Worm (Caenorhabditis elegans) whole organism, L3 larva: Measurements from ENCODE around the gene B0035.21.

ENCODE experiments used
- aly-2 ChIP-seq: fragments of 150-350 bp; optimal IDR thresholded peaks from 2 replicates; lab custom pipeline; 2014; ENCODE audit warnings: missing biosample characterization, missing genetic modification characterization
- ceh-28 ChIP-seq: fragments of 150-350 bp; optimal IDR thresholded peaks from 2 replicates; lab custom pipeline; 2014; ENCODE audit warnings: missing biosample characterization, missing genetic modification reagents, missing genetic modification characterization
- fkh-10 ChIP-seq: sonication (generic microtip); optimal IDR thresholded peaks from 2 replicates; lab custom pipeline; 2017; ENCODE audit warnings: missing biosample characterization, missing genetic modification reagents, missing genetic modification characterization
- fos-1 ChIP-seq: fragments of 150-350 bp; optimal IDR thresholded peaks from 2 replicates; lab custom pipeline; 2014; ENCODE audit warnings: missing biosample characterization, missing genetic modification characterization
- nhr-12 ChIP-seq: fragments of 150-350 bp; optimal IDR thresholded peaks from 2 replicates; lab custom pipeline; 2014; ENCODE audit warnings: missing biosample characterization, missing genetic modification characterization
- nhr-25 ChIP-seq: sonication (generic microtip); optimal IDR thresholded peaks from 2 replicates; lab custom pipeline; 2017; ENCODE audit warnings: missing biosample characterization, missing genetic modification characterization
- snpc-4 ChIP-seq: fragments of 150-350 bp; optimal IDR thresholded peaks from 2 replicates; lab custom pipeline; 2014; ENCODE audit warnings: missing biosample characterization, missing genetic modification characterization
- ztf-11 ChIP-seq: fragments of 150-350 bp; optimal IDR thresholded peaks from 2 replicates; lab custom pipeline; 2014; ENCODE audit warnings: missing biosample characterization, missing genetic modification characterization

ce11 chrIV:11286112-11286511, 40.9 kb upstream of the B0035.21 start:
- TF ChIP-seq nhr-12 (tag; lab: Kevin White, UChicago) (no peak), nhr-25 (tag; lab: Kevin White, UChicago) (no peak), fkh-10 (no peak), snpc-4 (tag; lab: Kevin White, UChicago) (no peak), aly-2 (tag; lab: Kevin White, UChicago) (no peak), fos-1 (tag; lab: Kevin White, UChicago) (no peak), ztf-11 (no peak), ceh-28 (tag; lab: Kevin White, UChicago) (no peak)
